Fruit fly (Drosophila melanogaster) whole organism, wandering third instar larva: ENCODE data around the gene RpS21.

ENCODE experiments used
- Sp1 ChIP-seq: fragments of 200-800 bp; sonication (Bioruptor generic); optimal IDR thresholded peaks from 3 replicates; lab custom pipeline; 2019; ENCODE audit warnings: missing biosample characterization, mild to moderate bottlenecking, missing genetic modification characterization, moderate library complexity
- Vsx2 ChIP-seq: fragments of 200-300, 225-300 bp; sonication (Bioruptor generic); optimal IDR thresholded peaks from 2 replicates; lab custom pipeline; 2018; ENCODE audit warnings: missing biosample characterization, missing genetic modification characterization; ENCODE audit not compliant: partially characterized antibody
- fru ChIP-seq: fragments of 200-800 bp; sonication (Bioruptor generic); optimal IDR thresholded peaks from 3 replicates; lab custom pipeline; 2016; ENCODE audit warnings: missing biosample characterization, mild to moderate bottlenecking, missing genetic modification characterization

DNA sequence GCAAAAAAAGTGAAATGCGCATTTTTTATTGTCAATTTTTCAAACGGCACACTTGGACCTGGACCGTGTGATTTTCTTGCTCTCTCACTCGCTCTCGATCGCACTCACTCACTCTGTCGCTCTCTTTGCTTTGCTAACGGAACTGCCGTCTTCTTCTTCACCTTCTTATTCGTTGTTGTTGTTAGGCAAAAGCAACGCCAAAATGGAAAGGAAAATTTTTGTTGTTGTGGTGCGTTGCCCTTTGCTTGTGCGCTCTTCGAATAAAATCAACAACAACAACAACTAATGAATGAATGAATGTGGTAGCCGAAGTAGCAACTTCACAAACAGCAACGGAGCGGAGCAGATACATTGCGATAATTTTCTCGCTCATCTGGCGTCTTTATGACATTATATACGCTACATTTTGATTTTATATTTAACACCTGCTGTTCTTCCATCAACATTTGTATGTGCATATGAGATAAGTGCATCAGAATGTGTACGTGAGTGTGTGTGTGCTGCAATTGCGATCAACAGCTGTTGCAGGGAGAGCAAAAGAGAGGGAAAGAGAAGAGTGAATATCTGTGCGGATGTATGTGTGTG lies 33.1 kb downstream of the RpS21 start:
- no peak for TF ChIP-seq Sp1 (GFP tag; lab: Kevin White, UChicago)
- TF ChIP-seq Vsx2 = no peak
- TF ChIP-seq fru (GFP tag; lab: Kevin White, UChicago) = no peak
